Worm (Caenorhabditis elegans) whole organism, midembryonic: Measurements from ENCODE around the gene Y54G2A.38.

ENCODE experiments used
- T22C8.4 ChIP-seq: fragments of 200-800 bp; sonication (Bioruptor generic); IDR thresholded peaks from 2 replicates; pipeline ENCODE4 v1.3.6; 2022; ENCODE audit warnings: missing genetic modification characterization, missing compliant biosample characterization
- cog-1 ChIP-seq: sonication (generic microtip); optimal IDR thresholded peaks from 2 replicates; lab custom pipeline; 2016; ENCODE audit warnings: missing genetic modification characterization, missing compliant biosample characterization
- flt-1 ChIP-seq: fragments of 200-800 bp; sonication (Bioruptor generic); IDR thresholded peaks from 2 replicates; pipeline ENCODE4 v1.3.6; 2022; ENCODE audit warnings: missing genetic modification characterization, missing compliant biosample characterization
- klf-2 ChIP-seq: fragments of 200-800 bp; sonication (Bioruptor generic); conservative IDR thresholded peaks from 2 replicates; pipeline ENCODE4 v1.3.6; 2022; ENCODE audit warnings: missing genetic modification reagents, missing genetic modification characterization, missing compliant biosample characterization
- ref-1 ChIP-seq: fragments of 200-800 bp; sonication (Bioruptor generic); conservative IDR thresholded peaks from 2 replicates; pipeline ENCODE4 v1.3.6; 2022; ENCODE audit warnings: missing genetic modification reagents, missing genetic modification characterization, missing compliant biosample characterization
- tab-1 ChIP-seq: fragments of 200-800 bp; sonication (Bioruptor generic); IDR thresholded peaks from 2 replicates; pipeline ENCODE4 v1.3.6; 2022; ENCODE audit warnings: missing genetic modification characterization, missing compliant biosample characterization
- ztf-23 ChIP-seq: fragments of 200-800 bp; sonication (Bioruptor generic); IDR thresholded peaks from 2 replicates; pipeline ENCODE4 v1.3.6; 2022; ENCODE audit warnings: missing genetic modification reagents, missing genetic modification characterization, missing compliant biosample characterization
- ztf-29 ChIP-seq: fragments of 200-800 bp; sonication (Bioruptor generic); IDR thresholded peaks from 2 replicates; pipeline ENCODE4 v1.3.6; 2022; ENCODE audit warnings: missing genetic modification reagents, missing genetic modification characterization, missing compliant biosample characterization

DNA sequence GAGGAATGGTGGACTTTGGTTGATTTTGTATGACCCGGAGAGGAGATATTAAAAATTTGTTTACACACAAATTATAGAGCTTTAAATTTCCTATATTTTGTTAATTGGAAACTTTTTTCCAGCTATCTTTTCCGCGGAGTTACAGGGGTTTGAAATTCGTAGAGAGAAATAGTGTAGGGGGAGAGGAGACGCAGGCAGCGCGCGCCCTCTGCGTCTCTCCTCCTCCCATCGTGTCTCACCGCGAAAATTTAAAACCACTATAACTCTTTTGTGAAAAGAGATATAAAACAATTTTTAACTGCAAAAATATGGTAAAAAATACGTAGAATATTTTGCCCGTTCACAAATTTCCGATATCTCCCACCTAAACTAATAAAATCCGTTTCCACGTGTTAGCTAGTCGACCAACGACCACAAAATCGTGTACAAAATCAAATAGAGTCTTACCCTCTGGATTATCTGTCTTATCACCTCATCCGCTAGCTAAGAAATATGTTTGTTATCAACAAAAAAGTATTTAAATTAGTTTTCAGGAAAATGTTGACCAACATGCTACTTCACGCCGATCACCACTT, 16.7 kb upstream of the Y54G2A.38 start, which contains the start of gene nhr-277:
- TF ChIP-seq flt-1 (GFP tag; lab: Robert Waterston, UW) (no peak), T22C8.4 (GFP tag; lab: Robert Waterston, UW) (no peak), ref-1 (GFP tag; lab: Robert Waterston, UW) (no peak), tab-1 (GFP tag; lab: Robert Waterston, UW) (no peak), klf-2 (no peak), ztf-29 (no peak), ztf-23 (GFP tag; lab: Robert Waterston, UW) (no peak), cog-1 (no peak)
